Fruit fly (Drosophila melanogaster): ENCODE data around the gene CG17597.

- TF ChIP-seq Ets98B (GFP tag; IDR thresholded peaks at IDR 0.05), result peak; percentile 97
- TF ChIP-seq CG13204 (GFP tag; optimal IDR thresholded peaks at IDR 0.05), result peak; percentile 85
- TF ChIP-seq CG32121 (GFP tag; IDR thresholded peaks at IDR 0.05), result peak; percentile 95
- peak; percentile 96 for TF ChIP-seq Pif1A (GFP tag; optimal IDR thresholded peaks at IDR 0.05)
- TF ChIP-seq CG9948 (tag; optimal IDR thresholded peaks at IDR 0.05), result peak; percentile 94
- peak; percentile 92 for TF ChIP-seq Pif1B (GFP tag; optimal IDR thresholded peaks at IDR 0.05)
- TF ChIP-seq EcR (GFP tag; optimal IDR thresholded peaks at IDR 0.05), result no peak
Measured at dm6 chr2L:18857635-18858059, 26.7 kb upstream of the CG17597 start.
